Fruit fly (Drosophila melanogaster) whole organism, embryonic: ENCODE measurements around the gene cnir.

Experiments used
- Aef1 ChIP-seq: fragments of 200-800 bp; sonication (Bioruptor generic); IDR thresholded peaks from 3 replicates; pipeline ENCODE4 v1.3.6; 2022; ENCODE audit warnings: missing biosample characterization, missing genetic modification characterization
- BEAF-32 ChIP-seq: fragments of 200-800 bp; sonication (Bioruptor generic); optimal IDR thresholded peaks from 3 replicates; lab custom pipeline; 2017; ENCODE audit warnings: missing biosample characterization, missing genetic modification characterization, mild to moderate bottlenecking, moderate library complexity, missing genetic modification reagents
- Bgb ChIP-seq: fragments of 200-800 bp; sonication (Bioruptor generic); IDR thresholded peaks from 2 replicates; pipeline ENCODE4 v1.3.6; 2022; ENCODE audit warnings: missing biosample characterization, missing genetic modification characterization; ENCODE audit not compliant: partially characterized antibody
- Bteb2 ChIP-seq: fragments of 200-800 bp; sonication (Bioruptor generic); optimal IDR thresholded peaks from 2 replicates; lab custom pipeline; 2016; ENCODE audit warnings: missing biosample characterization, missing genetic modification characterization
- CG10543 ChIP-seq: fragments of 200-800 bp; sonication (Bioruptor generic); optimal IDR thresholded peaks from 3 replicates; lab custom pipeline; 2017; ENCODE audit warnings: missing biosample characterization, mild to moderate bottlenecking, missing genetic modification characterization, moderate library complexity
- CG11456 ChIP-seq: fragments of 200-800 bp; sonication (Bioruptor generic); IDR thresholded peaks from 3 replicates; pipeline ENCODE4 v1.3.6; 2022; ENCODE audit warnings: missing biosample characterization, missing genetic modification characterization
- CG12391 ChIP-seq: fragments of 200-800 bp; sonication (Bioruptor generic); optimal IDR thresholded peaks from 3 replicates; lab custom pipeline; 2018; ENCODE audit warnings: missing biosample characterization, mild to moderate bottlenecking, missing genetic modification characterization, moderate library complexity
- CG12659 ChIP-seq: fragments of 200-800 bp; sonication (Bioruptor generic); optimal IDR thresholded peaks from 3 replicates; lab custom pipeline; 2017; ENCODE audit warnings: mild to moderate bottlenecking, missing biosample characterization, missing genetic modification reagents, missing genetic modification characterization
- CG13287 ChIP-seq: fragments of 200-800 bp; sonication (Bioruptor generic); IDR thresholded peaks from 2 replicates; pipeline ENCODE4 v1.3.6; 2022; ENCODE audit warnings: missing biosample characterization, missing genetic modification characterization; ENCODE audit not compliant: partially characterized antibody
- CG13296 ChIP-seq: fragments of 200-800 bp; sonication (Bioruptor generic); optimal IDR thresholded peaks from 3 replicates; lab custom pipeline; 2018; ENCODE audit warnings: missing biosample characterization, mild to moderate bottlenecking, missing genetic modification characterization
- CG15696 ChIP-seq: fragments of 200-800 bp; sonication (Bioruptor generic); optimal IDR thresholded peaks from 2 replicates; lab custom pipeline; 2019; ENCODE audit warnings: missing biosample characterization, mild to moderate bottlenecking, missing genetic modification characterization, moderate library complexity
- CG1647 ChIP-seq: fragments of 200-800 bp; sonication (Bioruptor generic); optimal IDR thresholded peaks from 3 replicates; lab custom pipeline; 2016; ENCODE audit warnings: missing biosample characterization, missing genetic modification characterization
- CG17829 ChIP-seq: fragments of 200-800 bp; optimal IDR thresholded peaks from 2 replicates; lab custom pipeline; 2019; ENCODE audit warnings: missing biosample characterization, mild to moderate bottlenecking, missing genetic modification characterization, moderate library complexity
- CG2116 ChIP-seq: fragments of 200-800 bp; sonication (Bioruptor generic); optimal IDR thresholded peaks from 3 replicates; lab custom pipeline; 2018; ENCODE audit warnings: missing biosample characterization, mild to moderate bottlenecking, missing genetic modification characterization
- CG2120 ChIP-seq: fragments of 200-800 bp; sonication (Bioruptor generic); optimal IDR thresholded peaks from 3 replicates; lab custom pipeline; 2016; ENCODE audit warnings: missing biosample characterization, missing genetic modification characterization
- CG31224 ChIP-seq: fragments of 200-800 bp; sonication (Bioruptor generic); IDR thresholded peaks from 2 replicates; pipeline ENCODE4 v1.3.6; 2022; ENCODE audit warnings: missing biosample characterization, missing genetic modification characterization
- CG34422 ChIP-seq: fragments of 200-800 bp; sonication (Bioruptor generic); IDR thresholded peaks from 3 replicates; pipeline ENCODE4 v1.3.6; 2022; ENCODE audit warnings: missing biosample characterization, missing genetic modification characterization
- CG4328 ChIP-seq: fragments of 200-800 bp; sonication (Bioruptor generic); optimal IDR thresholded peaks from 3 replicates; lab custom pipeline; 2017; ENCODE audit warnings: missing biosample characterization, missing genetic modification reagents, missing genetic modification characterization
- CG8765 ChIP-seq: fragments of 200-800 bp; sonication (Bioruptor generic); IDR thresholded peaks from 2 replicates; pipeline ENCODE4 v1.3.6; 2022; ENCODE audit warnings: missing biosample characterization, missing genetic modification characterization
- CG9797 ChIP-seq: fragments of 200-800 bp; sonication (Bioruptor generic); optimal IDR thresholded peaks from 3 replicates; lab custom pipeline; 2018; ENCODE audit warnings: missing biosample characterization, mild to moderate bottlenecking, missing genetic modification characterization
- CHES-1-like ChIP-seq: fragments of 200-800 bp; sonication (Bioruptor generic); optimal IDR thresholded peaks from 2 replicates; lab custom pipeline; 2016; ENCODE audit warnings: missing biosample characterization, missing genetic modification characterization
- Doc3 ChIP-seq: fragments of 200-800 bp; sonication (Bioruptor generic); IDR thresholded peaks from 3 replicates; pipeline ENCODE4 v1.3.6; 2022; ENCODE audit warnings: missing biosample characterization, missing genetic modification characterization; ENCODE audit not compliant: partially characterized antibody
- Dp ChIP-seq: fragments of 200-800 bp; sonication (Bioruptor generic); optimal IDR thresholded peaks from 2 replicates; lab custom pipeline; 2018; ENCODE audit warnings: missing biosample characterization, mild to moderate bottlenecking, missing genetic modification characterization, moderate library complexity
- Eip74EF ChIP-seq, 2 experiments: fragments of 200-800 bp in 1 of 2; fragments of >200 bp in 1 of 2; sonication (Bioruptor generic) in 1 of 2; optimal IDR thresholded peaks; 2 replicates each; lab custom pipeline; 2017 to 2019; ENCODE audit warnings: missing biosample characterization in 2 of 2, missing genetic modification characterization in 2 of 2, mild to moderate bottlenecking in 1 of 2, moderate library complexity in 1 of 2
- Gsc ChIP-seq: fragments of 200-800 bp; sonication (Bioruptor generic); IDR thresholded peaks from 2 replicates; pipeline ENCODE4 v1.3.6; 2022; ENCODE audit warnings: missing biosample characterization, missing genetic modification characterization
- Gug ChIP-seq: fragments of 200-800 bp; sonication (Bioruptor generic); IDR thresholded peaks from 4 replicates; pipeline ENCODE4 v1.3.6; 2022; ENCODE audit warnings: missing biosample characterization, missing genetic modification characterization
- HLHmδ ChIP-seq: fragments of 200-800 bp; sonication (Bioruptor generic); optimal IDR thresholded peaks from 2 replicates; lab custom pipeline; 2018; ENCODE audit warnings: missing biosample characterization, mild to moderate bottlenecking, missing genetic modification characterization, moderate library complexity
- HmgZ ChIP-seq: fragments of 200-800 bp; sonication (Bioruptor generic); optimal IDR thresholded peaks from 2 replicates; lab custom pipeline; 2018; ENCODE audit warnings: missing biosample characterization, mild to moderate bottlenecking, missing genetic modification characterization
- MBD-R2 ChIP-seq: fragments of 200-800 bp; sonication (Bioruptor generic); IDR thresholded peaks from 2 replicates; pipeline ENCODE4 v1.3.6; 2022; ENCODE audit warnings: missing biosample characterization, missing genetic modification characterization
- Med ChIP-seq: fragments of 200-800 bp; sonication (Bioruptor generic); peaks from one replicate; lab custom pipeline; 2016; ENCODE audit warnings: missing biosample characterization, missing genetic modification characterization, mild to moderate bottlenecking, inconsistent platforms, moderate library complexity
- Spps ChIP-seq: fragments of 200-800 bp; sonication (Bioruptor generic); optimal IDR thresholded peaks from 2 replicates; lab custom pipeline; 2018; ENCODE audit warnings: missing biosample characterization, mild to moderate bottlenecking, missing genetic modification characterization
- ato ChIP-seq: fragments of 200-800 bp; sonication (Bioruptor generic); IDR thresholded peaks from 2 replicates; pipeline ENCODE4 v1.3.6; 2022; ENCODE audit warnings: missing biosample characterization, missing genetic modification characterization; ENCODE audit not compliant: partially characterized antibody
- bbx ChIP-seq: fragments of 200-800 bp; sonication (Bioruptor generic); IDR thresholded peaks from 2 replicates; pipeline ENCODE4 v1.3.6; 2022; ENCODE audit warnings: missing biosample characterization, missing genetic modification characterization; ENCODE audit not compliant: partially characterized antibody
- croc ChIP-seq: fragments of 200-800 bp; sonication (Bioruptor generic); conservative IDR thresholded peaks from 3 replicates; pipeline ENCODE4 v1.3.6; 2022; ENCODE audit warnings: missing biosample characterization, missing genetic modification characterization
- eyg ChIP-seq: fragments of 200-800 bp; sonication (Bioruptor generic); optimal IDR thresholded peaks from 3 replicates; lab custom pipeline; 2016; ENCODE audit warnings: missing biosample characterization, missing genetic modification characterization
- gce ChIP-seq: fragments of 200-800 bp; sonication (Bioruptor generic); IDR thresholded peaks from 3 replicates; pipeline ENCODE4 v1.3.6; 2022; ENCODE audit warnings: missing biosample characterization, missing genetic modification characterization
- gfzf ChIP-seq: fragments of 200-800 bp; sonication (Bioruptor generic); optimal IDR thresholded peaks from 2 replicates; lab custom pipeline; 2016; ENCODE audit warnings: missing biosample characterization, mild to moderate bottlenecking, missing genetic modification characterization, moderate library complexity
- grau ChIP-seq: fragments of 200-800 bp; optimal IDR thresholded peaks from 3 replicates; lab custom pipeline; 2019; ENCODE audit warnings: missing biosample characterization, mild to moderate bottlenecking, missing genetic modification characterization, moderate library complexity
- ham ChIP-seq: fragments of 200-800 bp; sonication (Bioruptor generic); IDR thresholded peaks from 2 replicates; pipeline ENCODE4 v1.3.6; 2022; ENCODE audit warnings: missing biosample characterization, missing genetic modification characterization
- jigr1 ChIP-seq: fragments of 200-800 bp; sonication (Bioruptor generic); IDR thresholded peaks from 3 replicates; pipeline ENCODE4 v1.3.6; 2022; ENCODE audit warnings: missing biosample characterization, missing genetic modification characterization
- kah ChIP-seq: fragments of 200-800 bp; sonication (Bioruptor generic); optimal IDR thresholded peaks from 2 replicates; lab custom pipeline; 2018; ENCODE audit warnings: missing biosample characterization, mild to moderate bottlenecking, missing genetic modification characterization
- mirr ChIP-seq: fragments of 200-800 bp; sonication (Bioruptor generic); optimal IDR thresholded peaks from 3 replicates; lab custom pipeline; 2018; ENCODE audit warnings: missing biosample characterization, mild to moderate bottlenecking, missing genetic modification characterization
- nmo ChIP-seq: fragments of 200-800 bp; sonication (Bioruptor generic); optimal IDR thresholded peaks from 2 replicates; lab custom pipeline; 2018; ENCODE audit warnings: missing biosample characterization, mild to moderate bottlenecking, missing genetic modification characterization, moderate library complexity
- phol ChIP-seq: fragments of 200-800 bp; sonication (Bioruptor generic); optimal IDR thresholded peaks from 3 replicates; lab custom pipeline; 2018; ENCODE audit warnings: missing biosample characterization, mild to moderate bottlenecking, missing genetic modification characterization, moderate library complexity
- sc ChIP-seq, 3 experiments: fragments of >200 bp in 2 of 3; fragments of 200-800 bp in 1 of 3; sonication (Bioruptor generic) in 1 of 3; optimal IDR thresholded peaks; 2 replicates in 2 of 3; 3 replicates in 1 of 3; lab custom pipeline; 2017; ENCODE audit warnings: mild to moderate bottlenecking in 1 of 3, missing biosample characterization in 1 of 3, missing genetic modification characterization in 1 of 3, missing genetic modification reagents in 1 of 3
- stwl ChIP-seq: fragments of 200-800 bp; sonication (Bioruptor generic); optimal IDR thresholded peaks from 3 replicates; lab custom pipeline; 2018; ENCODE audit warnings: missing biosample characterization, mild to moderate bottlenecking, missing genetic modification characterization, moderate library complexity
- trem ChIP-seq: fragments of 200-800 bp; optimal IDR thresholded peaks from 3 replicates; lab custom pipeline; 2019; ENCODE audit warnings: missing biosample characterization, mild to moderate bottlenecking, missing genetic modification characterization, moderate library complexity
- yki ChIP-seq: fragments of >200 bp; optimal IDR thresholded peaks from 3 replicates; lab custom pipeline; 2018

The cnir gene

DNA sequence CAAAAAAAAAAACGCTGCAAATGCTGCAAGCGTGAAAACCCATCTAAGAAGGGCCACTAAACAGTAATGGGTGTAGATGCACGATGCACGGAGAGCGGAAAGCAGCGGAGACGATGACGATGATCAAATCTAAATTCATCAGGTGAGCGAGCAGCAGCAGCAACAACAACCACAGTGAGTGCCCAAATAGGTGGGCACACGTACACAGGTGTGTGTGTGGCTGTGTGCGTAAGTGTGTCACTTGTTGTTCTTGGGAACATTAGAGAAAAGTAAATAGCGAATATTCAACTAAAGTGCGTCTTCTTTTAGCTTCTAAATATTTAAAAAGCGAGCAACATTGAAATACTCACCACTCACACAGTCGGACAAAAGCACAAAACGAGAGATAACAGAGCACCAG, 46.4 kb downstream of the cnir start (continued):
- TF ChIP-seq CG13296 (GFP tag; lab: Kevin White, UChicago) (peak; percentile 14), gce (GFP tag; lab: Robert Waterston, UW) (0 out of 3 replicates have a peak, but pooled peaks have one; percentile 26), kah (peak; percentile 36), CHES-1-like (GFP tag; lab: Kevin White, UChicago) (peak; percentile 5), Aef1 (GFP tag; lab: Robert Waterston, UW) (0 out of 3 replicates have a peak, but pooled peaks have one; percentile 29), HmgZ (tag; lab: Kevin White, UChicago) (peak; percentile 13), CG34422 (GFP tag; lab: Robert Waterston, UW) (peak; percentile 35; the same call in 1 of the 3 replicates), croc (GFP tag; lab: Robert Waterston, UW) (no peak), CG8765 (GFP tag; lab: Robert Waterston, UW) (no peak), CG10543 (peak; percentile 66), MBD-R2 (GFP tag; lab: Robert Waterston, UW) (no peak), CG4328 (GFP tag; lab: Kevin White, UChicago) (peak; percentile 8), mirr (GFP tag; lab: Kevin White, UChicago) (peak; percentile 41), HLHmδ (GFP tag; lab: Kevin White, UChicago) (no peak), Spps (tag; lab: Kevin White, UChicago) (no peak)
- TF ChIP-seq, all 482 proteins: peak for 20

dm6 chr2L:2992664-2993174, 46.9 kb downstream of the cnir start, which contains the start of the genes okr and CG3558:
TSS of gene okr (minus strand) at chr2L:2992759.
TSS of gene CG3558 (plus strand) at chr2L:2992870.
- TF ChIP-seq Med (GFP tag; lab: Kevin White, UChicago): peak; percentile 81
- peak; percentile 83 for TF ChIP-seq CG9797 (GFP tag; lab: Kevin White, UChicago)
- TF ChIP-seq Dp: peak; percentile 86
- TF ChIP-seq BEAF-32 (GFP tag; lab: Kevin White, UChicago): peak; percentile 87
- no peak for TF ChIP-seq CG15696 (tag; lab: Kevin White, UChicago)
- peak; percentile 32 for TF ChIP-seq Bteb2 (GFP tag; lab: Kevin White, UChicago)
- no peak for TF ChIP-seq Gug (GFP tag; lab: Robert Waterston, UW)
- TF ChIP-seq CG13287 (GFP tag; lab: Robert Waterston, UW): peak; percentile 90
- TF ChIP-seq CG12391: peak; percentile 9
- peak; percentile 57 for TF ChIP-seq gfzf (GFP tag; lab: Kevin White, UChicago)
- peak; percentile 8 for TF ChIP-seq CG17829 (tag; lab: Kevin White, UChicago)
- peak; percentile 24 for TF ChIP-seq grau (tag; lab: Kevin White, UChicago)
- TF ChIP-seq nmo (GFP tag; lab: Kevin White, UChicago): peak; percentile 39
- peak; percentile 83 for TF ChIP-seq phol
- TF ChIP-seq Doc3 (GFP tag; lab: Robert Waterston, UW): peak; percentile 86
- TF ChIP-seq bbx (GFP tag; lab: Robert Waterston, UW): peak; percentile 78
- peak; percentile 25; the same call in 1 of the 2 replicates for TF ChIP-seq ato (GFP tag; lab: Robert Waterston, UW)
- TF ChIP-seq jigr1 (GFP tag; lab: Robert Waterston, UW): no peak
- peak; percentile 74 for TF ChIP-seq Bgb (GFP tag; lab: Robert Waterston, UW)
- TF ChIP-seq CG12659 (GFP tag; lab: Kevin White, UChicago): peak; percentile 18
- TF ChIP-seq CG1647 (GFP tag; lab: Kevin White, UChicago): peak; percentile 19
- TF ChIP-seq Gsc (GFP tag; lab: Robert Waterston, UW): no peak
- peak; percentile 23 for TF ChIP-seq CG2120 (GFP tag; lab: Kevin White, UChicago)
- TF ChIP-seq CG31224 (GFP tag; lab: Robert Waterston, UW): no peak
- TF ChIP-seq sc (optimal IDR thresholded peaks at IDR 0.05; lab: Kevin White, UChicago): no peak
- TF ChIP-seq sc (GFP tag; optimal IDR thresholded peaks at IDR 0.05; lab: Kevin White, UChicago): no peak
- TF ChIP-seq CG11456 (GFP tag; lab: Robert Waterston, UW): no peak
- peak in 1 of 2 experiments; percentile 52 for TF ChIP-seq Eip74EF (GFP tag; optimal IDR thresholded peaks at IDR 0.05; lab: Kevin White, UChicago)
- peak; percentile 91 for TF ChIP-seq trem (tag; lab: Kevin White, UChicago)
- TF ChIP-seq CG2116 (GFP tag; lab: Kevin White, UChicago): peak; percentile 85
- TF ChIP-seq eyg (GFP tag; lab: Kevin White, UChicago): no peak
- peak; percentile 74 for TF ChIP-seq stwl (tag; lab: Kevin White, UChicago)
- no peak for TF ChIP-seq ham (GFP tag; lab: Robert Waterston, UW)
- no peak for TF ChIP-seq yki (lab: Kevin White, UChicago)
